Worm (Caenorhabditis elegans): Measurements from ENCODE around the gene mdt-27.
A peak's percentile ranks its signal among the peaks of the same experiment; 100 is the strongest.

mdt-27 gene

ce11 chrV:9175218-9175837 is 38.1 kb downstream of the mdt-27 start, which contains the start of gene spas-1:
Gene spas-1 (plus strand): TSS chrV:9175789.
- TF ChIP-seq lin-39 (tag; optimal IDR thresholded peaks at IDR 0.05) (no peak), ztf-1 (GFP tag; conservative IDR thresholded peaks at IDR 0.05) (no peak), gmeb-1 (tag; optimal IDR thresholded peaks at IDR 0.05) (peak; percentile 99), crh-2 (tag; optimal IDR thresholded peaks at IDR 0.05) (peak; percentile 92), nhr-6 (tag; optimal IDR thresholded peaks at IDR 0.05) (peak; percentile 81), sma-3 (GFP tag; optimal IDR thresholded peaks at IDR 0.05) (peak; percentile 91), nhr-11 (tag; optimal IDR thresholded peaks at IDR 0.05) (no peak), elt-3 (tag; optimal IDR thresholded peaks at IDR 0.05) (no peak), unc-62 (GFP tag; optimal IDR thresholded peaks at IDR 0.05) (peak; percentile 12), ztf-11 (tag; optimal IDR thresholded peaks at IDR 0.05) (no peak), nhr-77 (tag; optimal IDR thresholded peaks at IDR 0.05) (peak; percentile 40), elt-1 (tag; optimal IDR thresholded peaks at IDR 0.05) (no peak), dmd-4 (tag; optimal IDR thresholded peaks at IDR 0.05) (no peak), ztf-4 (tag; optimal IDR thresholded peaks at IDR 0.05) (peak; percentile 78), sma-9 (GFP tag; optimal IDR thresholded peaks at IDR 0.05) (peak; percentile 93), sma-9 (tag; optimal IDR thresholded peaks at IDR 0.05) (no peak), ceh-16 (tag; optimal IDR thresholded peaks at IDR 0.05) (peak; percentile 76), F13H6.1 (tag; optimal IDR thresholded peaks at IDR 0.05) (peak; percentile 88), ceh-82 (tag; optimal IDR thresholded peaks at IDR 0.05) (no peak), mbf-1 (tag; optimal IDR thresholded peaks at IDR 0.05) (no peak), skn-1 (tag; optimal IDR thresholded peaks at IDR 0.05) (peak; percentile 7), blmp-1 (tag; optimal IDR thresholded peaks at IDR 0.05; ENCODE audit: insufficient read depth) (peak; percentile 49), nhr-25 (tag; optimal IDR thresholded peaks at IDR 0.05) (peak; percentile 85), mab-5 (tag; optimal IDR thresholded peaks at IDR 0.05) (peak; percentile 86), nhr-129 (tag; optimal IDR thresholded peaks at IDR 0.05) (peak; percentile 91), zag-1 (tag; optimal IDR thresholded peaks at IDR 0.05) (peak; percentile 37), nhr-10 (tag; optimal IDR thresholded peaks at IDR 0.05) (no peak), egl-27 (tag; optimal IDR thresholded peaks at IDR 0.05) (peak; percentile 74), R02D3.7 (tag; optimal IDR thresholded peaks at IDR 0.05) (peak; percentile 55), C34F6.9 (tag; optimal IDR thresholded peaks at IDR 0.05) (peak; percentile 96), ama-1 (optimal IDR thresholded peaks at IDR 0.05) (no peak), alr-1 (tag; optimal IDR thresholded peaks at IDR 0.05) (no peak), snpc-4 (tag; optimal IDR thresholded peaks at IDR 0.05) (peak; percentile 82), nhr-23 (tag; optimal IDR thresholded peaks at IDR 0.05) (no peak), nhr-12 (tag; optimal IDR thresholded peaks at IDR 0.05) (no peak), ZK546.5 (tag; optimal IDR thresholded peaks at IDR 0.05) (no peak), nhr-21 (tag; optimal IDR thresholded peaks at IDR 0.05) (peak; percentile 80), sem-4 (tag; optimal IDR thresholded peaks at IDR 0.05) (peak; percentile 75), peb-1 (tag; optimal IDR thresholded peaks at IDR 0.05) (no peak), lin-11 (tag; optimal IDR thresholded peaks at IDR 0.05) (peak; percentile 13), lin-13 (GFP tag; optimal IDR thresholded peaks at IDR 0.05) (peak; percentile 87), lsy-2 (tag; optimal IDR thresholded peaks at IDR 0.05) (peak; percentile 81 to 94), unc-55 (GFP tag; optimal IDR thresholded peaks at IDR 0.05) (peak; percentile 95), unc-39 (tag; optimal IDR thresholded peaks at IDR 0.05) (no peak), nhr-237 (tag; optimal IDR thresholded peaks at IDR 0.05) (no peak), fos-1 (tag; optimal IDR thresholded peaks at IDR 0.05) (peak; percentile 57), Y55F3AM.14 (GFP tag; optimal IDR thresholded peaks at IDR 0.05) (no peak), mdl-1 (tag; optimal IDR thresholded peaks at IDR 0.05) (no peak), aly-2 (tag; optimal IDR thresholded peaks at IDR 0.05) (no peak)

Measured in whole organism, L2 larva.